Comparison of ENCODE assay signal across 5 worm cellular contexts in genomic region chrX:11031047-11031695, ce11.
A peak's percentile ranks its signal among the peaks of the same experiment; 100 is the strongest.
TF ChIP-seq lines count a peak whose summit lies in the region.

No protein-coding gene starts in this region.

TF ChIP-seq in whole organism, L1 larva, 84 proteins besides CTCF, POLR2A, EP300 and RAD21 (continues in another document):
- no peak for TF ChIP-seq sptf-1 (tag; optimal IDR thresholded peaks at IDR 0.05; lab: Kevin White, UChicago)
- peak; percentile 56 for TF ChIP-seq unc-98 (GFP tag; IDR thresholded peaks at IDR 0.05; lab: Robert Waterston, UW)
- peak; percentile 57 for TF ChIP-seq blmp-1 (tag; optimal IDR thresholded peaks at IDR 0.05; lab: Kevin White, UChicago)
- TF ChIP-seq elt-3 (tag; optimal IDR thresholded peaks at IDR 0.05; lab: Kevin White, UChicago) = peak in 5 of 6 experiments; percentile 15 to 84 (median 42)
- TF ChIP-seq zip-4 (GFP tag; optimal IDR thresholded peaks at IDR 0.05; lab: Kevin White, UChicago) = peak; percentile 69
- TF ChIP-seq nhr-237 (tag; optimal IDR thresholded peaks at IDR 0.05; lab: Kevin White, UChicago) = peak; percentile 47
- TF ChIP-seq mep-1 (tag; optimal IDR thresholded peaks at IDR 0.05; lab: Kevin White, UChicago) = peak; percentile 73
- TF ChIP-seq egl-13 (tag; optimal IDR thresholded peaks at IDR 0.05; lab: Kevin White, UChicago) = peak; percentile 91
- peak; percentile 97 for TF ChIP-seq nhr-71 (tag; optimal IDR thresholded peaks at IDR 0.05; lab: Kevin White, UChicago)
- peak; percentile 38 for TF ChIP-seq C04F5.9 (tag; optimal IDR thresholded peaks at IDR 0.05; lab: Kevin White, UChicago)
- TF ChIP-seq nhr-85 (tag; lab: Kevin White, UChicago) = peak; percentile 97
- TF ChIP-seq nhr-20 (tag; optimal IDR thresholded peaks at IDR 0.05; lab: Kevin White, UChicago) = peak; percentile 96
- TF ChIP-seq fos-1 (tag; optimal IDR thresholded peaks at IDR 0.05; lab: Kevin White, UChicago) = peak; percentile 66
- TF ChIP-seq C34B4.2 (tag; optimal IDR thresholded peaks at IDR 0.05; lab: Kevin White, UChicago) = no peak
- TF ChIP-seq F16B12.6 (tag; optimal IDR thresholded peaks at IDR 0.05; lab: Kevin White, UChicago) = no peak
- TF ChIP-seq ceh-90 (tag; optimal IDR thresholded peaks at IDR 0.05; lab: Kevin White, UChicago) = peak; percentile 51
- no peak for TF ChIP-seq ces-1 (GFP tag; optimal IDR thresholded peaks at IDR 0.05; lab: Kevin White, UChicago)
- peak; percentile 38 to 77 (median 72) for TF ChIP-seq ceh-82 (tag; optimal IDR thresholded peaks at IDR 0.05; lab: Kevin White, UChicago)

TF ChIP-seq in whole organism, L3 larva, 47 proteins besides CTCF, POLR2A, EP300 and RAD21 (continues in another document):
- TF ChIP-seq nhr-23 (tag; optimal IDR thresholded peaks at IDR 0.05; lab: Kevin White, UChicago) = peak; percentile 85
- peak; percentile 94 for TF ChIP-seq nhr-25 (tag; optimal IDR thresholded peaks at IDR 0.05; lab: Kevin White, UChicago)
- no peak for TF ChIP-seq pqm-1 (tag; optimal IDR thresholded peaks at IDR 0.05; lab: Kevin White, UChicago)
- TF ChIP-seq nfya-1 (tag; optimal IDR thresholded peaks at IDR 0.05; lab: Kevin White, UChicago; ENCODE audit: insufficient read depth) = peak; percentile 87
- peak; percentile 0 for TF ChIP-seq fkh-10 (GFP tag; optimal IDR thresholded peaks at IDR 0.05; lab: Kevin White, UChicago)
- no peak for TF ChIP-seq sea-2 (GFP tag; optimal IDR thresholded peaks at IDR 0.05; lab: Kevin White, UChicago)
- TF ChIP-seq nhr-77 (tag; optimal IDR thresholded peaks at IDR 0.05; lab: Kevin White, UChicago) = no peak
- peak; percentile 90 for TF ChIP-seq tbx-2 (tag; optimal IDR thresholded peaks at IDR 0.05; lab: Kevin White, UChicago)
- TF ChIP-seq ceh-16 (tag; optimal IDR thresholded peaks at IDR 0.05; lab: Kevin White, UChicago) = no peak
- TF ChIP-seq zag-1 (tag; optimal IDR thresholded peaks at IDR 0.05; lab: Kevin White, UChicago) = peak; percentile 73
- TF ChIP-seq lin-39 (tag; optimal IDR thresholded peaks at IDR 0.05; lab: Kevin White, UChicago) = peak; percentile 47
- peak; percentile 82 for TF ChIP-seq ceh-28 (tag; optimal IDR thresholded peaks at IDR 0.05; lab: Kevin White, UChicago)
- TF ChIP-seq unc-62 (GFP tag; optimal IDR thresholded peaks at IDR 0.05; lab: Kevin White, UChicago) = peak; percentile 73
- no peak for TF ChIP-seq fkh-2 (tag; optimal IDR thresholded peaks at IDR 0.05; lab: Kevin White, UChicago)
- peak; percentile 76 for TF ChIP-seq ama-1 (optimal IDR thresholded peaks at IDR 0.05; lab: Kevin White, UChicago)
- TF ChIP-seq elt-2 (tag; optimal IDR thresholded peaks at IDR 0.05; lab: Kevin White, UChicago) = peak; percentile 74
- no peak for TF ChIP-seq aly-2 (tag; optimal IDR thresholded peaks at IDR 0.05; lab: Kevin White, UChicago)
- peak; percentile 5 for TF ChIP-seq snpc-4 (tag; optimal IDR thresholded peaks at IDR 0.05; lab: Kevin White, UChicago)
- TF ChIP-seq hmg-11 (tag; optimal IDR thresholded peaks at IDR 0.05; lab: Kevin White, UChicago) = peak; percentile 99

TF ChIP-seq in whole organism, early embryonic, 17 proteins besides CTCF, POLR2A, EP300 and RAD21:
- TF ChIP-seq tbx-37 (GFP tag; conservative IDR thresholded peaks at IDR 0.05; lab: Robert Waterston, UW) (no peak), flt-1 (GFP tag; IDR thresholded peaks at IDR 0.05; lab: Robert Waterston, UW) (peak; percentile 44; the same call in 1 of the 2 replicates), aly-1 (tag; optimal IDR thresholded peaks at IDR 0.05; lab: Kevin White, UChicago) (no peak), ets-7 (tag; optimal IDR thresholded peaks at IDR 0.05; lab: Kevin White, UChicago) (peak; percentile 74), hnd-1 (tag; optimal IDR thresholded peaks at IDR 0.05; lab: Kevin White, UChicago) (no peak), pes-1 (GFP tag; IDR thresholded peaks at IDR 0.05; lab: Robert Waterston, UW) (0 out of 2 replicates have a peak, but pooled peaks have one; percentile 19), hmbx-1 (tag; optimal IDR thresholded peaks at IDR 0.05; lab: Kevin White, UChicago) (no peak), ama-1 (optimal IDR thresholded peaks at IDR 0.05; lab: Kevin White, UChicago) (no peak), B0310.2 (tag; optimal IDR thresholded peaks at IDR 0.05; lab: Kevin White, UChicago) (no peak), ceh-13 (GFP tag; optimal IDR thresholded peaks at IDR 0.05; lab: Kevin White, UChicago) (no peak), tra-4 (tag; optimal IDR thresholded peaks at IDR 0.05; lab: Kevin White, UChicago) (peak; percentile 4), scrt-1 (GFP tag; IDR thresholded peaks at IDR 0.05; lab: Robert Waterston, UW) (no peak), F13C5.2 (tag; optimal IDR thresholded peaks at IDR 0.05; lab: Kevin White, UChicago) (peak; percentile 40), ceh-36 (tag; optimal IDR thresholded peaks at IDR 0.05; lab: Kevin White, UChicago) (peak; percentile 20), sea-1 (GFP tag; conservative IDR thresholded peaks at IDR 0.05; lab: Robert Waterston, UW) (no peak), tbx-11 (GFP tag; IDR thresholded peaks at IDR 0.05; lab: Robert Waterston, UW) (no peak), hmg-4 (GFP tag; optimal IDR thresholded peaks at IDR 0.05; lab: Kevin White, UChicago) (peak; percentile 98)

TF ChIP-seq in whole organism, midembryonic, 9 proteins besides CTCF, POLR2A, EP300 and RAD21:
- TF ChIP-seq ztf-29 (GFP tag; IDR thresholded peaks at IDR 0.05; lab: Robert Waterston, UW) (peak; percentile 58; the same call in 1 of the 2 replicates), flt-1 (GFP tag; IDR thresholded peaks at IDR 0.05; lab: Robert Waterston, UW) (peak; percentile 74; the same call in 1 of the 2 replicates), med-1 (GFP tag; optimal IDR thresholded peaks at IDR 0.05; lab: Kevin White, UChicago; ENCODE audit: insufficient read depth) (no peak), cog-1 (tag; optimal IDR thresholded peaks at IDR 0.05; lab: Kevin White, UChicago) (peak; percentile 96), ref-1 (GFP tag; conservative IDR thresholded peaks at IDR 0.05; lab: Robert Waterston, UW) (0 out of 2 replicates have a peak, but pooled peaks have one; percentile 14)

TF ChIP-seq in whole organism, young adult, 124 proteins besides CTCF, POLR2A, EP300 and RAD21 (continues in another document):
- TF ChIP-seq tbp1 (GFP tag; optimal IDR thresholded peaks at IDR 0.05; lab: Kevin White, UChicago) (peak; percentile 34), attf-6 (GFP tag; IDR thresholded peaks at IDR 0.05; lab: Robert Waterston, UW) (no peak), madf-3 (GFP tag; IDR thresholded peaks at IDR 0.05; lab: Robert Waterston, UW) (no peak), F52B5.7 (tag; optimal IDR thresholded peaks at IDR 0.05; lab: Kevin White, UChicago) (peak; percentile 31), attf-5 (GFP tag; optimal IDR thresholded peaks at IDR 0.05; lab: Kevin White, UChicago) (peak; percentile 81), lag-1 (GFP tag; IDR thresholded peaks at IDR 0.05; lab: Robert Waterston, UW) (no peak), dox-1 (GFP tag; IDR thresholded peaks at IDR 0.05; lab: Robert Waterston, UW) (peak; percentile 90), somi-1 (GFP tag; optimal IDR thresholded peaks at IDR 0.05; lab: Kevin White, UChicago) (peak; percentile 52), F49E8.2 (tag; optimal IDR thresholded peaks at IDR 0.05; lab: Kevin White, UChicago; ENCODE audit: insufficient read depth) (no peak), egrh-3 (GFP tag; IDR thresholded peaks at IDR 0.05; lab: Robert Waterston, UW) (peak; percentile 86), egl-44 (GFP tag; IDR thresholded peaks at IDR 0.05; lab: Robert Waterston, UW) (no peak), nhr-80 (tag; optimal IDR thresholded peaks at IDR 0.05; lab: Kevin White, UChicago) (peak; percentile 78), B0336.3 (GFP tag; IDR thresholded peaks at IDR 0.05; lab: Robert Waterston, UW) (no peak; the same call in 1 of the 2 replicates), aptf-2 (GFP tag; conservative IDR thresholded peaks at IDR 0.05; lab: Robert Waterston, UW) (no peak), ceh-40 (GFP tag; IDR thresholded peaks at IDR 0.05; lab: Robert Waterston, UW) (no peak), T07F8.4 (tag; optimal IDR thresholded peaks at IDR 0.05; lab: Kevin White, UChicago) (peak; percentile 54), bed-1 (GFP tag; IDR thresholded peaks at IDR 0.05; lab: Robert Waterston, UW) (no peak), snpc-4 (GFP tag; optimal IDR thresholded peaks at IDR 0.05; lab: Kevin White, UChicago) (peak; percentile 50), snpc-4 (tag; optimal IDR thresholded peaks at IDR 0.05; lab: Kevin White, UChicago) (peak in 1 of 4 experiments; percentile 46), rec-8 (tag; optimal IDR thresholded peaks at IDR 0.05; lab: Kevin White, UChicago) (peak in 1 of 2 experiments; percentile 52), ztf-25 (GFP tag; IDR thresholded peaks at IDR 0.05; lab: Robert Waterston, UW) (0 out of 2 replicates have a peak, but pooled peaks have one; percentile 2), pbrm-1 (GFP tag; IDR thresholded peaks at IDR 0.05; lab: Robert Waterston, UW) (peak; percentile 63), die-1 (tag; optimal IDR thresholded peaks at IDR 0.05; lab: Kevin White, UChicago) (peak; percentile 21), F10E7.11 (tag; optimal IDR thresholded peaks at IDR 0.05; lab: Kevin White, UChicago) (peak; percentile 37), efl-1 (GFP tag; optimal IDR thresholded peaks at IDR 0.05; lab: Kevin White, UChicago) (no peak), sdz-38 (tag; optimal IDR thresholded peaks at IDR 0.05; lab: Kevin White, UChicago) (no peak), nfya-2 (GFP tag; IDR thresholded peaks at IDR 0.05; lab: Robert Waterston, UW) (no peak), ztf-28 (GFP tag; IDR thresholded peaks at IDR 0.05; lab: Robert Waterston, UW) (no peak), nfya-1 (tag; optimal IDR thresholded peaks at IDR 0.05; lab: Kevin White, UChicago; ENCODE audit: borderline replicate concordance, insufficient read depth) (no peak), tbx-9 (tag; optimal IDR thresholded peaks at IDR 0.05; lab: Kevin White, UChicago; ENCODE audit: borderline replicate concordance) (no peak), K12H6.12 (tag; optimal IDR thresholded peaks at IDR 0.05; lab: Kevin White, UChicago) (peak; percentile 97), ets-4 (GFP tag; optimal IDR thresholded peaks at IDR 0.05; lab: Kevin White, UChicago) (peak; percentile 72), bed-2 (GFP tag; IDR thresholded peaks at IDR 0.05; lab: Robert Waterston, UW) (no peak), F33H1.4 (GFP tag; IDR thresholded peaks at IDR 0.05; lab: Robert Waterston, UW) (no peak), nhr-90 (tag; optimal IDR thresholded peaks at IDR 0.05; lab: Kevin White, UChicago) (no peak), ztf-3 (GFP tag; optimal IDR thresholded peaks at IDR 0.05; lab: Kevin White, UChicago) (no peak), repo-1 (tag; optimal IDR thresholded peaks at IDR 0.05; lab: Kevin White, UChicago) (peak; percentile 68), mxl-1 (tag; optimal IDR thresholded peaks at IDR 0.05; lab: Kevin White, UChicago) (peak; percentile 55), athp-1 (tag; optimal IDR thresholded peaks at IDR 0.05; lab: Kevin White, UChicago) (peak; percentile 38), sea-2 (GFP tag; IDR thresholded peaks at IDR 0.05; lab: Robert Waterston, UW) (no peak)

Comparison
In these comparisons a context has a peak if more than half of its experiments do, and no peak if none do; other contexts are left out.
1. Of the 8 proteins assayed by ChIP-seq in both whole organism, young adult and whole organism, L1 larva: peak only in whole organism, young adult: none; only in whole organism, L1 larva: ama-1, dpl-1, efl-1, nhr-90 and unc-130; in both: none; in neither: 1; mixed calls (peak in some experiments, not most) for 2.